Fruit fly (Drosophila melanogaster): ENCODE measurements around the gene NHP2.

Gene NHP2

dm6 chr3L:14756724-14757463 is 45.1 kb downstream of the NHP2 start (continued):
- TF ChIP-seq exex (tag; optimal IDR thresholded peaks at IDR 0.05) (peak; percentile 27), Ets97D (GFP tag; optimal IDR thresholded peaks at IDR 0.05) (peak; percentile 56), CG1647 (GFP tag; optimal IDR thresholded peaks at IDR 0.05) (peak; percentile 79), slp2 (GFP tag; optimal IDR thresholded peaks at IDR 0.05) (peak; percentile 89), Bdp1 (GFP tag; optimal IDR thresholded peaks at IDR 0.05) (peak; percentile 80), knrl (GFP tag; IDR thresholded peaks at IDR 0.05; ENCODE audit: partially characterized antibody) (peak; percentile 25; the same call in 1 of the 3 replicates), Scr (GFP tag; IDR thresholded peaks at IDR 0.05; ENCODE audit: partially characterized antibody) (no peak; the same call in 1 of the 2 replicates), CG12391 (tag; optimal IDR thresholded peaks at IDR 0.05) (peak; percentile 81), Dek (tag; optimal IDR thresholded peaks at IDR 0.05) (peak; percentile 86), gce (GFP tag; IDR thresholded peaks at IDR 0.05) (peak; percentile 85; the same call in 2 of the 3 replicates), peb (GFP tag; IDR thresholded peaks at IDR 0.05) (peak; percentile 88), CG4360 (GFP tag; IDR thresholded peaks at IDR 0.05) (peak; percentile 79), CG17568 (GFP tag; optimal IDR thresholded peaks at IDR 0.05) (peak; percentile 10), lov (optimal IDR thresholded peaks at IDR 0.05) (no peak), lov (GFP tag; IDR thresholded peaks at IDR 0.05) (peak; percentile 85; the same call in 2 of the 3 replicates), fu2 (GFP tag; optimal IDR thresholded peaks at IDR 0.05) (peak; percentile 93), CG2116 (GFP tag; optimal IDR thresholded peaks at IDR 0.05) (peak; percentile 61), sna (GFP tag; IDR thresholded peaks at IDR 0.05; ENCODE audit: partially characterized antibody) (peak; percentile 12; the same call in 1 of the 2 replicates), CG14860 (GFP tag; IDR thresholded peaks at IDR 0.05; ENCODE audit: partially characterized antibody) (no peak), pita (GFP tag; optimal IDR thresholded peaks at IDR 0.05) (no peak), CG14965 (GFP tag; optimal IDR thresholded peaks at IDR 0.05; ENCODE audit: borderline replicate concordance) (peak; percentile 74), ap (GFP tag; IDR thresholded peaks at IDR 0.05) (peak; percentile 81), CG5245 (GFP tag; optimal IDR thresholded peaks at IDR 0.05) (peak; percentile 77), Dad (GFP tag; optimal IDR thresholded peaks at IDR 0.05) (peak; percentile 84), CG3407 (GFP tag; optimal IDR thresholded peaks at IDR 0.05) (peak; percentile 79), CG14441 (GFP tag; IDR thresholded peaks at IDR 0.05) (peak; percentile 90), bbx (GFP tag; IDR thresholded peaks at IDR 0.05; ENCODE audit: partially characterized antibody) (no peak), corto (GFP tag; optimal IDR thresholded peaks at IDR 0.05) (peak; percentile 81), hb (GFP tag; IDR thresholded peaks at IDR 0.05; ENCODE audit: partially characterized antibody) (no peak), pan (optimal IDR thresholded peaks at IDR 0.05) (no peak), pan (GFP tag; optimal IDR thresholded peaks at IDR 0.05 in 1 of 2, IDR thresholded peaks at IDR 0.05 in 1 of 2) (peak in 1 of 2 experiments; percentile 93), az2 (GFP tag; optimal IDR thresholded peaks at IDR 0.05) (peak; percentile 90), CG31365 (tag; optimal IDR thresholded peaks at IDR 0.05) (peak; percentile 63), salm (tag; optimal IDR thresholded peaks at IDR 0.05) (peak; percentile 60), CG7963 (GFP tag; IDR thresholded peaks at IDR 0.05; ENCODE audit: partially characterized antibody) (no peak), Dfd (GFP tag; optimal IDR thresholded peaks at IDR 0.05) (no peak), onecut (GFP tag; IDR thresholded peaks at IDR 0.05) (peak; percentile 85), CG2678 (tag; optimal IDR thresholded peaks at IDR 0.05) (peak; percentile 90), Asciz (GFP tag; optimal IDR thresholded peaks at IDR 0.05) (peak; percentile 73), CG6813 (GFP tag; optimal IDR thresholded peaks at IDR 0.05) (peak; percentile 82), TFAM (GFP tag; optimal IDR thresholded peaks at IDR 0.05) (peak; percentile 2), CG11696 (GFP tag; IDR thresholded peaks at IDR 0.05) (peak; percentile 74), hth (optimal IDR thresholded peaks at IDR 0.05) (no peak), pzg (GFP tag; optimal IDR thresholded peaks at IDR 0.05) (peak; percentile 19), CG7745 (tag; optimal IDR thresholded peaks at IDR 0.05) (no peak), ro (GFP tag; IDR thresholded peaks at IDR 0.05) (peak; percentile 69), ems (GFP tag; optimal IDR thresholded peaks at IDR 0.05) (peak; percentile 84), CG10274 (GFP tag; optimal IDR thresholded peaks at IDR 0.05) (peak; percentile 80), CG43689 (GFP tag; IDR thresholded peaks at IDR 0.05) (peak; percentile 85)

Data from whole organism, embryonic.